Worm (Caenorhabditis elegans): ENCODE results near the gene sorf-2.

DNA sequence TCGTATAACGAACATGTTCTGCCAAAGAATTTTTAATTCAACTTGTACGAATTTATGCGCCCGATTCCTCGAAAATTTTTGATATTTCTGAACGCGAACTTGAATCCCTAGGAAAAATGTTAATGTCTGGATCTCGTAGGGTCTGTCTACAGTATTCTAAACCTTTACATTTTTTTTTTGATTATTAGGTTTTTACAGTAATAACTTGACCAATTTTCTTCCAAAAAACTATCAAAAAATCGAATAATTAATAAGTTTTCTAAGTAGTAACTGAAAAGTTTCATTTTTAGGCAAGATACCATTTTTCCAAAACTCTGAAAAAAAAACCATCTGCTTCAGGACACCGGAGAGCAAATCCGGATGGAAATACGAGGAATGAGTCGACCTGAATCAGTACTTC lies 32.1 kb upstream of the sorf-2 start:
- TF ChIP-seq snpc-4 (tag; optimal IDR thresholded peaks at IDR 0.05), result no peak
- no peak for TF ChIP-seq lin-15B (tag; optimal IDR thresholded peaks at IDR 0.05)
- no peak for TF ChIP-seq nhr-237 (tag; optimal IDR thresholded peaks at IDR 0.05)
- TF ChIP-seq ceh-16 (tag; optimal IDR thresholded peaks at IDR 0.05), result no peak
- no peak for TF ChIP-seq nhr-25 (tag; optimal IDR thresholded peaks at IDR 0.05)
- no peak for TF ChIP-seq aly-2 (tag; optimal IDR thresholded peaks at IDR 0.05)
- TF ChIP-seq nhr-43 (tag; optimal IDR thresholded peaks at IDR 0.05; ENCODE audit: poor library complexity, severe bottlenecking), result no peak
- TF ChIP-seq nhr-77 (tag; optimal IDR thresholded peaks at IDR 0.05), result no peak
- no peak for TF ChIP-seq tbx-2 (tag; optimal IDR thresholded peaks at IDR 0.05)
- TF ChIP-seq pha-4 (tag; optimal IDR thresholded peaks at IDR 0.05), result no peak
- TF ChIP-seq ceh-82 (tag; optimal IDR thresholded peaks at IDR 0.05), result no peak
- no peak for TF ChIP-seq nhr-23 (tag; optimal IDR thresholded peaks at IDR 0.05)
- TF ChIP-seq elt-3 (tag; optimal IDR thresholded peaks at IDR 0.05), result no peak

Measured in whole organism, L3 larva.